Fruit fly (Drosophila melanogaster) whole organism, wandering third instar larva: ENCODE measurements around the gene CG17141.
A peak's percentile ranks its signal among the peaks of the same experiment; 100 is the strongest.

Experiments
- Abd-B ChIP-seq: fragments of >200 bp; optimal IDR thresholded peaks from 2 replicates; lab custom pipeline; 2017; ENCODE audit warnings: missing biosample characterization, missing genetic modification characterization
- CG32264 ChIP-seq: fragments of 200-800 bp; sonication (Bioruptor generic); optimal IDR thresholded peaks from 2 replicates; lab custom pipeline; 2016; ENCODE audit warnings: missing biosample characterization, missing genetic modification characterization
- CG9705 ChIP-seq: fragments of 200-800 bp; sonication (Bioruptor generic); optimal IDR thresholded peaks from 2 replicates; lab custom pipeline; 2018; ENCODE audit warnings: missing biosample characterization, mild to moderate bottlenecking, missing genetic modification characterization
- CrebA ChIP-seq: fragments of 200-800 bp; sonication (Bioruptor generic); optimal IDR thresholded peaks from 2 replicates; lab custom pipeline; 2016; ENCODE audit warnings: missing biosample characterization, mild to moderate bottlenecking, missing genetic modification characterization, borderline replicate concordance
- Dfd ChIP-seq: fragments of >200 bp; optimal IDR thresholded peaks from 2 replicates; lab custom pipeline; 2017; ENCODE audit warnings: missing biosample characterization, missing genetic modification characterization
- Dif ChIP-seq: fragments of 200-275, 200-300 bp; sonication (Bioruptor generic); optimal IDR thresholded peaks from 2 replicates; lab custom pipeline; 2018; ENCODE audit warnings: missing biosample characterization, missing genetic modification characterization; ENCODE audit not compliant: partially characterized antibody
- GATAd ChIP-seq: sonication (Bioruptor generic); optimal IDR thresholded peaks from 2 replicates; lab custom pipeline; 2016; ENCODE audit warnings: missing biosample characterization, missing genetic modification characterization
- HLH106 ChIP-seq: fragments of 200-800 bp; optimal IDR thresholded peaks from 3 replicates; lab custom pipeline; 2019; ENCODE audit warnings: missing biosample characterization, mild to moderate bottlenecking, missing genetic modification characterization, moderate library complexity
- Hnf4 ChIP-seq: fragments of 200-800 bp; sonication (Bioruptor generic); optimal IDR thresholded peaks from 2 replicates; lab custom pipeline; 2016; ENCODE audit warnings: missing biosample characterization, mild to moderate bottlenecking, missing genetic modification characterization
- Hr78 ChIP-seq: fragments of >200 bp; optimal IDR thresholded peaks from 2 replicates; lab custom pipeline; 2017; ENCODE audit warnings: missing biosample characterization, missing genetic modification characterization
- Hr83 ChIP-seq: fragments of 200-300 bp; sonication (Bioruptor generic); optimal IDR thresholded peaks from 2 replicates; lab custom pipeline; 2016; ENCODE audit warnings: missing biosample characterization, mild to moderate bottlenecking, missing genetic modification characterization, moderate library complexity; ENCODE audit not compliant: poor library complexity, severe bottlenecking
- Jra ChIP-seq: sonication (Bioruptor generic); optimal IDR thresholded peaks from 2 replicates; lab custom pipeline; 2016; ENCODE audit warnings: missing biosample characterization, missing genetic modification characterization
- Mio ChIP-seq: sonication (Bioruptor generic); optimal IDR thresholded peaks from 2 replicates; lab custom pipeline; 2016; ENCODE audit warnings: missing biosample characterization, missing genetic modification characterization
- Myc ChIP-seq: fragments of >200 bp; optimal IDR thresholded peaks from 2 replicates; lab custom pipeline; 2017
- N ChIP-seq: fragments of >200 bp; optimal IDR thresholded peaks from 2 replicates; lab custom pipeline; 2018; ENCODE audit warnings: missing biosample characterization, missing external identifiers, missing genetic modification characterization
- OdsH ChIP-seq: fragments of 200-800 bp; sonication (Bioruptor generic); optimal IDR thresholded peaks from 2 replicates; lab custom pipeline; 2016; ENCODE audit warnings: missing biosample characterization, mild to moderate bottlenecking, missing genetic modification characterization
- Rel ChIP-seq, 2 experiments: fragments of 200-800 bp; sonication (Bioruptor generic) in 1 of 2; optimal IDR thresholded peaks; 2 replicates in 1 of 2; 3 replicates in 1 of 2; lab custom pipeline; 2016 to 2019; ENCODE audit warnings: mild to moderate bottlenecking in 2 of 2, missing biosample characterization in 2 of 2, missing genetic modification characterization in 2 of 2, moderate library complexity in 1 of 2
- Sp1 ChIP-seq: fragments of 200-800 bp; sonication (Bioruptor generic); optimal IDR thresholded peaks from 3 replicates; lab custom pipeline; 2019; ENCODE audit warnings: missing biosample characterization, mild to moderate bottlenecking, missing genetic modification characterization, moderate library complexity
- Vsx2 ChIP-seq: fragments of 200-300, 225-300 bp; sonication (Bioruptor generic); optimal IDR thresholded peaks from 2 replicates; lab custom pipeline; 2018; ENCODE audit warnings: missing biosample characterization, missing genetic modification characterization; ENCODE audit not compliant: partially characterized antibody
- br ChIP-seq: fragments of 200-800 bp; sonication (Bioruptor generic); optimal IDR thresholded peaks from 2 replicates; lab custom pipeline; 2016; ENCODE audit warnings: missing biosample characterization, missing genetic modification characterization
- brk ChIP-seq: fragments of 200-800 bp; sonication (Bioruptor generic); optimal IDR thresholded peaks from 2 replicates; lab custom pipeline; 2016; ENCODE audit warnings: missing biosample characterization, mild to moderate bottlenecking, missing genetic modification characterization
- dl ChIP-seq, 2 experiments: fragments of 175-275, 200-275 bp in 1 of 2; fragments of 200-275 bp in 1 of 2; sonication (Bioruptor generic); optimal IDR thresholded peaks; lab custom pipeline; 2018; ENCODE audit warnings: mild to moderate bottlenecking in 2 of 2, missing biosample characterization in 2 of 2, missing genetic modification characterization in 2 of 2, moderate library complexity in 2 of 2; ENCODE audit not compliant: partially characterized antibody in 2 of 2, insufficient read depth in 1 of 2
- dmrt93B ChIP-seq: fragments of 200-800 bp; sonication (Bioruptor generic); optimal IDR thresholded peaks from 2 replicates; lab custom pipeline; 2018; ENCODE audit warnings: missing biosample characterization, mild to moderate bottlenecking, missing genetic modification characterization
- dsf ChIP-seq: sonication (Bioruptor generic); optimal IDR thresholded peaks from 2 replicates; lab custom pipeline; 2016; ENCODE audit warnings: missing biosample characterization, missing genetic modification characterization, borderline replicate concordance
- ey ChIP-seq: fragments of 200-800 bp; sonication (Bioruptor generic); optimal IDR thresholded peaks from 2 replicates; lab custom pipeline; 2016; ENCODE audit warnings: missing biosample characterization, missing genetic modification characterization
- foxo ChIP-seq, 2 experiments: fragments of 200-800 bp; sonication (Bioruptor generic); optimal IDR thresholded peaks; 2 replicates in 1 of 2; 3 replicates in 1 of 2; lab custom pipeline; 2016 to 2017; ENCODE audit warnings: missing biosample characterization in 2 of 2, missing genetic modification characterization in 2 of 2
- fru ChIP-seq: fragments of 200-800 bp; sonication (Bioruptor generic); optimal IDR thresholded peaks from 3 replicates; lab custom pipeline; 2016; ENCODE audit warnings: missing biosample characterization, mild to moderate bottlenecking, missing genetic modification characterization
- h ChIP-seq: fragments of 200-800 bp; sonication (Bioruptor generic); optimal IDR thresholded peaks from 3 replicates; lab custom pipeline; 2016; ENCODE audit warnings: missing biosample characterization, mild to moderate bottlenecking, missing genetic modification characterization
- jim ChIP-seq: fragments of 175-275, 200-325 bp; sonication (Bioruptor generic); optimal IDR thresholded peaks from 2 replicates; lab custom pipeline; 2016; ENCODE audit warnings: missing biosample characterization, mild to moderate bottlenecking, missing genetic modification characterization
- lola ChIP-seq: fragments of >200 bp; optimal IDR thresholded peaks from 2 replicates; lab custom pipeline; 2017; ENCODE audit warnings: missing biosample characterization, missing genetic modification characterization
- pan ChIP-seq: fragments of >200 bp; optimal IDR thresholded peaks from 2 replicates; lab custom pipeline; 2017
- psq ChIP-seq: fragments of 200-800 bp; sonication (Bioruptor generic); optimal IDR thresholded peaks from 3 replicates; lab custom pipeline; 2017; ENCODE audit warnings: missing biosample characterization, mild to moderate bottlenecking, missing genetic modification characterization, moderate library complexity
- rgr ChIP-seq: fragments of 200-800 bp; sonication (Bioruptor generic); optimal IDR thresholded peaks from 3 replicates; lab custom pipeline; 2016; ENCODE audit warnings: missing biosample characterization, mild to moderate bottlenecking, missing genetic modification characterization
- sage ChIP-seq: fragments of 200-800 bp; sonication (Bioruptor generic); optimal IDR thresholded peaks from 2 replicates; lab custom pipeline; 2016; ENCODE audit warnings: missing biosample characterization, mild to moderate bottlenecking, missing genetic modification characterization
- sv ChIP-seq: fragments of 200-800 bp; sonication (Bioruptor generic); optimal IDR thresholded peaks from 3 replicates; lab custom pipeline; 2016; ENCODE audit warnings: missing biosample characterization, missing genetic modification characterization
- tai ChIP-seq: sonication (Bioruptor generic); optimal IDR thresholded peaks from 2 replicates; lab custom pipeline; 2016; ENCODE audit warnings: missing biosample characterization, missing genetic modification characterization
- usp ChIP-seq: fragments of >200 bp; optimal IDR thresholded peaks from 2 replicates; lab custom pipeline; 2017; ENCODE audit warnings: missing biosample characterization, missing genetic modification characterization
- woc ChIP-seq: sonication (Bioruptor generic); optimal IDR thresholded peaks from 2 replicates; lab custom pipeline; 2016; ENCODE audit warnings: missing biosample characterization, mild to moderate bottlenecking, missing genetic modification characterization

The CG17141 gene

dm6 chr3R:22732995-22733394 is 14.4 kb downstream of the CG17141 start:
- TF ChIP-seq rgr (no peak), h (GFP tag; lab: Kevin White, UChicago) (no peak), CG32264 (GFP tag; lab: Kevin White, UChicago) (no peak), Dif (GFP tag; lab: Kevin White, UChicago) (no peak), ey (no peak)

DNA sequence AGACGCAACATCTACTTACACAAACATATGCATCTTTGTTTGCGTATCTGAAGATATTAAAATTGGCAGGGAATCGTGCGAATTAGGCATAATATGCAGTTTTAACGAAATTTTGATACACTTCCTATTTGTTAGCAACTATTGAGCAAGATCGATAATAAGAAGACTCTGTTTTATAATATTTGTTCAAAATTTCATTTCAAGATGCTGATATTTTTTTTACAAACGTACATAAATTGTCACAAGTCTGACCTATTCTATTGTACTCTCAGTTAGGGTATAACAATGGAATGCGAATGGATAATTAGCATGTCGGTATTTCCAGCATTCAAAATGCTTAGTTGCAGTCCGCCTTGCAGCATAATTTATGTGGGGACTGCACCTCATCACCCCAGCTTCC is 19.5 kb downstream of the CG17141 start:
- TF ChIP-seq CG32264 (GFP tag; lab: Kevin White, UChicago) (peak; percentile 24), Myc (no peak), foxo (GFP tag; optimal IDR thresholded peaks at IDR 0.05; lab: Kevin White, UChicago) (peak in 1 of 2 experiments; percentile 39), OdsH (peak; percentile 45), Abd-B (GFP tag; lab: Kevin White, UChicago) (no peak)

DNA sequence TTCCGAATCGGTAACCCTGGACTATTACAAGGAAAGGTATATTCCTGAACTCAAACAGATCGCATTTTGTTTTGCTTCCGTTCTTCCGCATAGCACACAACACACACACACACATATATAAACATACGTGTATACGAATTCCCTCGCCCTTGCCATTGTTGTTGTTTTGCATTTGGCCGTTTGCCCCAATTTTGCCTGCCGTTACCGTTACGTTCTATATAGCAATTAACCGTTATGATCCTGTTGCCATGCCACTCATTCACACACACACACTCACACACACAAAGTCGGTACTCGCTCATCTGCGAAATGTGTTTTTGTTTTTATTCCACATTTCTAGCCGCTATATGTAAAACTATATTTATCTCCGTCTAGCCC is 20.0 kb downstream of the CG17141 start:
- TF ChIP-seq HLH106 (tag; lab: Kevin White, UChicago) (no peak), Vsx2 (GFP tag; lab: Kevin White, UChicago) (no peak), ey (no peak), Jra (no peak), Mio (no peak), Abd-B (GFP tag; lab: Kevin White, UChicago) (no peak), fru (GFP tag; lab: Kevin White, UChicago) (no peak), Hr83 (GFP tag; lab: Kevin White, UChicago) (no peak), Rel (GFP tag; optimal IDR thresholded peaks at IDR 0.05; lab: Kevin White, UChicago) (no peak), Rel (tag; optimal IDR thresholded peaks at IDR 0.05; lab: Kevin White, UChicago) (no peak), GATAd (GFP tag; lab: Kevin White, UChicago) (no peak), CrebA (GFP tag; lab: Kevin White, UChicago) (no peak)
- TF ChIP-seq, all 38 proteins: peak for 0

- TF ChIP-seq dl (GFP tag; optimal IDR thresholded peaks at IDR 0.05; lab: Kevin White, UChicago; ENCODE audit: insufficient read depth in 1 of 2, partially characterized antibody in 2 of 2) (no peak), Dif (GFP tag; lab: Kevin White, UChicago) (no peak), br (GFP tag; lab: Kevin White, UChicago) (peak; percentile 7), GATAd (GFP tag; lab: Kevin White, UChicago) (no peak), dmrt93B (no peak), rgr (no peak), ey (no peak), pan (lab: Kevin White, UChicago) (no peak), tai (GFP tag; lab: Kevin White, UChicago) (no peak), Abd-B (GFP tag; lab: Kevin White, UChicago) (no peak), Myc (no peak), fru (GFP tag; lab: Kevin White, UChicago) (no peak), jim (GFP tag; lab: Kevin White, UChicago) (no peak), CG32264 (GFP tag; lab: Kevin White, UChicago) (no peak), Hr83 (GFP tag; lab: Kevin White, UChicago) (no peak), CG9705 (GFP tag; lab: Kevin White, UChicago) (no peak), h (GFP tag; lab: Kevin White, UChicago) (peak; percentile 10), Hnf4 (GFP tag; lab: Kevin White, UChicago) (peak; percentile 30), sv (no peak), woc (GFP tag; lab: Kevin White, UChicago) (peak; percentile 48), Jra (no peak), foxo (GFP tag; optimal IDR thresholded peaks at IDR 0.05; lab: Kevin White, UChicago) (no peak), Vsx2 (GFP tag; lab: Kevin White, UChicago) (no peak), lola (no peak), OdsH (no peak), Mio (no peak), CrebA (GFP tag; lab: Kevin White, UChicago) (no peak), N (GFP tag; lab: Kevin White, UChicago) (no peak), psq (peak; percentile 61), dsf (GFP tag; lab: Kevin White, UChicago) (no peak), HLH106 (tag; lab: Kevin White, UChicago) (no peak), Sp1 (GFP tag; lab: Kevin White, UChicago) (no peak), Hr78 (GFP tag; lab: Kevin White, UChicago) (no peak), usp (GFP tag; lab: Kevin White, UChicago) (no peak), Dfd (no peak), Rel (GFP tag; optimal IDR thresholded peaks at IDR 0.05; lab: Kevin White, UChicago) (no peak), Rel (tag; optimal IDR thresholded peaks at IDR 0.05; lab: Kevin White, UChicago) (no peak), brk (GFP tag; lab: Kevin White, UChicago) (no peak), sage (GFP tag; lab: Kevin White, UChicago) (peak; percentile 49)
Measured at dm6 chr3R:22726771-22727455, 20.5 kb downstream of the CG17141 start, which contains the start of gene CG45049. Gene CG45049 (plus strand): TSS chr3R:22726967.
